Worm (Caenorhabditis elegans) whole organism, midembryonic: ENCODE data around the gene F32A5.4.

Source experiments
- flt-1 ChIP-seq: fragments of 200-800 bp; sonication (Bioruptor generic); IDR thresholded peaks from 2 replicates; pipeline ENCODE4 v1.3.6; 2022; ENCODE audit warnings: missing genetic modification characterization, missing compliant biosample characterization
- klf-2 ChIP-seq: fragments of 200-800 bp; sonication (Bioruptor generic); conservative IDR thresholded peaks from 2 replicates; pipeline ENCODE4 v1.3.6; 2022; ENCODE audit warnings: missing genetic modification reagents, missing genetic modification characterization, missing compliant biosample characterization
- tab-1 ChIP-seq: fragments of 200-800 bp; sonication (Bioruptor generic); IDR thresholded peaks from 2 replicates; pipeline ENCODE4 v1.3.6; 2022; ENCODE audit warnings: missing genetic modification characterization, missing compliant biosample characterization
- ztf-23 ChIP-seq: fragments of 200-800 bp; sonication (Bioruptor generic); IDR thresholded peaks from 2 replicates; pipeline ENCODE4 v1.3.6; 2022; ENCODE audit warnings: missing genetic modification reagents, missing genetic modification characterization, missing compliant biosample characterization
- ztf-29 ChIP-seq: fragments of 200-800 bp; sonication (Bioruptor generic); IDR thresholded peaks from 2 replicates; pipeline ENCODE4 v1.3.6; 2022; ENCODE audit warnings: missing genetic modification reagents, missing genetic modification characterization, missing compliant biosample characterization

DNA sequence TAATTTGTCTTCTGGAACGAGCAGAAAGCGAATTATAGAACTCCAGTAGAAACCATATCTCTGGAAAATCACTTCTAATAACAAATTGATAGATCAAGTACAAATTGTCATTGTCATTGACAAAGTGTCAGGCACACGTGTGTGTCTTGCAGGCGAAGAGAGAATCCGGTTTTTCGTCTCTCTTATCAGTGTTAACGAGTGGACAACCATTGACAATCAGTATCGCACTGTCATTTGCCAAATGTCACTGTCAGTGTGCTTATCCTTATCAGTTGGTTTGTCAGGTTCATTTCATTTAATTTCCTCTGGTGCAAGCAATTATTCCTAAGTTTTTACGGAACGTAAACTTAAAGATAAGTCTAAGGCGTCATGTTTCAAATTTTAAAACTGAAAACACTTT is 44.6 kb downstream of the F32A5.4 start:
- TF ChIP-seq klf-2 (GFP tag; lab: Robert Waterston, UW), result no peak
- TF ChIP-seq tab-1 (GFP tag; lab: Robert Waterston, UW), result no peak
- TF ChIP-seq flt-1 (GFP tag; lab: Robert Waterston, UW), result no peak
- TF ChIP-seq ztf-29, result no peak
- no peak for TF ChIP-seq ztf-23 (GFP tag; lab: Robert Waterston, UW)
